Fruit fly (Drosophila melanogaster) whole organism, embryonic: ENCODE measurements around the gene CG11436.

Experiments used
- Abd-B ChIP-seq: fragments of 200-800 bp; sonication (Bioruptor generic); optimal IDR thresholded peaks from 2 replicates; lab custom pipeline; 2018; ENCODE audit warnings: missing biosample characterization, mild to moderate bottlenecking, missing genetic modification characterization, moderate library complexity
- CG12155 ChIP-seq: fragments of 200-800 bp; sonication (Bioruptor generic); optimal IDR thresholded peaks from 3 replicates; lab custom pipeline; 2016; ENCODE audit warnings: missing biosample characterization, missing genetic modification characterization
- CG12744 ChIP-seq: fragments of 200-800 bp; sonication (Bioruptor generic); optimal IDR thresholded peaks from 2 replicates; lab custom pipeline; 2016; ENCODE audit warnings: missing biosample characterization, missing genetic modification characterization
- CG16813 ChIP-seq: fragments of 200-800 bp; sonication (Bioruptor generic); IDR thresholded peaks from 3 replicates; pipeline ENCODE4 v1.3.6; 2022; ENCODE audit warnings: missing biosample characterization, missing genetic modification characterization; ENCODE audit not compliant: partially characterized antibody
- CG16863 ChIP-seq: fragments of 200-800 bp; sonication (Bioruptor generic); optimal IDR thresholded peaks from 3 replicates; lab custom pipeline; 2016; ENCODE audit warnings: missing biosample characterization, missing genetic modification characterization
- CG30431 ChIP-seq: fragments of 200-800 bp; sonication (Bioruptor generic); optimal IDR thresholded peaks from 2 replicates; lab custom pipeline; 2017; ENCODE audit warnings: missing biosample characterization, missing genetic modification characterization
- CG3065 ChIP-seq: fragments of 200-800 bp; sonication (Bioruptor generic); optimal IDR thresholded peaks from 2 replicates; lab custom pipeline; 2016; ENCODE audit warnings: missing biosample characterization, missing genetic modification characterization
- CG4404 ChIP-seq: fragments of 200-800 bp; sonication (Bioruptor generic); IDR thresholded peaks from 2 replicates; pipeline ENCODE4 v1.3.6; 2022; ENCODE audit warnings: missing biosample characterization, missing genetic modification characterization
- Rx ChIP-seq: fragments of 200-800 bp; sonication (Bioruptor generic); IDR thresholded peaks from 2 replicates; pipeline ENCODE4 v1.3.6; 2022; ENCODE audit warnings: missing biosample characterization, missing genetic modification characterization
- Sry-β ChIP-seq: fragments of 200-800 bp; sonication (Bioruptor generic); optimal IDR thresholded peaks from 2 replicates; lab custom pipeline; 2018; ENCODE audit warnings: missing biosample characterization, mild to moderate bottlenecking, missing genetic modification characterization, moderate library complexity
- cad ChIP-seq: fragments of >200 bp; optimal IDR thresholded peaks from 2 replicates; lab custom pipeline; 2017; ENCODE audit warnings: missing biosample characterization, missing genetic modification characterization
- jing ChIP-seq: fragments of 200-800 bp; sonication (Bioruptor generic); optimal IDR thresholded peaks from 2 replicates; lab custom pipeline; 2018; ENCODE audit warnings: missing biosample characterization, mild to moderate bottlenecking, missing genetic modification characterization
- shn ChIP-seq: fragments of 200-800 bp; sonication (Bioruptor generic); optimal IDR thresholded peaks from 3 replicates; lab custom pipeline; 2016; ENCODE audit warnings: missing biosample characterization, missing genetic modification characterization

- TF ChIP-seq CG16813 (no peak), CG16863 (GFP tag; lab: Kevin White, UChicago) (no peak), cad (GFP tag; lab: Kevin White, UChicago) (no peak), shn (GFP tag; lab: Kevin White, UChicago) (no peak), CG4404 (no peak), CG30431 (GFP tag; lab: Kevin White, UChicago) (no peak), CG12744 (GFP tag; lab: Kevin White, UChicago) (no peak), Sry-β (no peak), Rx (no peak), Abd-B (GFP tag; lab: Kevin White, UChicago) (no peak), CG3065 (GFP tag; lab: Kevin White, UChicago) (no peak), CG12155 (no peak), jing (GFP tag; lab: Kevin White, UChicago) (no peak)
Measured at dm6 chrX:4542353-4542752, 9.3 kb downstream of the CG11436 start, which contains the start of gene CG3568.
